Fruit fly (Drosophila melanogaster): ENCODE results near the gene thw.

Gene thw

dm6 chr3R:7249460-7249859 lies 25.2 kb downstream of the thw start, which contains the start of the genes CG1227 and Dtwd2 (continued):
- TF ChIP-seq pros (GFP tag; optimal IDR thresholded peaks at IDR 0.05) (peak; percentile 81), CG7745 (tag; optimal IDR thresholded peaks at IDR 0.05) (no peak), nom (GFP tag; optimal IDR thresholded peaks at IDR 0.05) (no peak), tna (GFP tag; IDR thresholded peaks at IDR 0.05; ENCODE audit: partially characterized antibody) (no peak), eve (GFP tag; optimal IDR thresholded peaks at IDR 0.05) (no peak), btn (GFP tag; optimal IDR thresholded peaks at IDR 0.05) (no peak), Dip2 (GFP tag; IDR thresholded peaks at IDR 0.05) (no peak), Dll (GFP tag; IDR thresholded peaks at IDR 0.05; ENCODE audit: partially characterized antibody) (peak; percentile 36; the same call in 1 of the 4 replicates), odd (GFP tag; optimal IDR thresholded peaks at IDR 0.05) (peak; percentile 92), CG9215 (GFP tag; IDR thresholded peaks at IDR 0.05) (peak; percentile 65), C15 (GFP tag; IDR thresholded peaks at IDR 0.05) (peak; percentile 83; the same call in 1 of the 3 replicates), CG12942 (GFP tag; optimal IDR thresholded peaks at IDR 0.05) (peak; percentile 63), CG11398 (GFP tag; optimal IDR thresholded peaks at IDR 0.05) (peak; percentile 10), pfk (GFP tag; optimal IDR thresholded peaks at IDR 0.05) (no peak), Jarid2 (GFP tag; optimal IDR thresholded peaks at IDR 0.05) (peak; percentile 41), sc (optimal IDR thresholded peaks at IDR 0.05) (no peak), sc (GFP tag; optimal IDR thresholded peaks at IDR 0.05) (peak; percentile 57), Optix (GFP tag; IDR thresholded peaks at IDR 0.05) (no peak), CG4854 (GFP tag; optimal IDR thresholded peaks at IDR 0.05) (no peak), CG11093 (GFP tag; IDR thresholded peaks at IDR 0.05) (no peak), Bgb (GFP tag; IDR thresholded peaks at IDR 0.05; ENCODE audit: partially characterized antibody) (no peak), CG17568 (GFP tag; optimal IDR thresholded peaks at IDR 0.05) (no peak), CG12299 (tag; optimal IDR thresholded peaks at IDR 0.05) (peak; percentile 97), Meics (GFP tag; optimal IDR thresholded peaks at IDR 0.05) (peak; percentile 94), org-1 (GFP tag; optimal IDR thresholded peaks at IDR 0.05) (peak; percentile 72), CG10979 (tag; optimal IDR thresholded peaks at IDR 0.05) (peak; percentile 90), Hey (tag; optimal IDR thresholded peaks at IDR 0.05) (peak; percentile 56), HLHmδ (GFP tag; optimal IDR thresholded peaks at IDR 0.05) (no peak), dm (GFP tag; optimal IDR thresholded peaks at IDR 0.05) (peak; percentile 84), CG30403 (GFP tag; optimal IDR thresholded peaks at IDR 0.05) (peak; percentile 92), bsh (GFP tag; optimal IDR thresholded peaks at IDR 0.05) (peak in 1 of 2 experiments; percentile 95), Sin3A (optimal IDR thresholded peaks at IDR 0.05) (no peak), Max (GFP tag; optimal IDR thresholded peaks at IDR 0.05) (peak; percentile 88), CG12155 (GFP tag; optimal IDR thresholded peaks at IDR 0.05) (no peak), dysf (GFP tag; IDR thresholded peaks at IDR 0.05) (peak; percentile 93), CG14667 (GFP tag; IDR thresholded peaks at IDR 0.05) (peak; percentile 79), CG15601 (tag; optimal IDR thresholded peaks at IDR 0.05) (peak; percentile 94), vnd (GFP tag; IDR thresholded peaks at IDR 0.05; ENCODE audit: partially characterized antibody) (no peak), HmgZ (tag; optimal IDR thresholded peaks at IDR 0.05) (peak; percentile 96), ara (GFP tag; IDR thresholded peaks at IDR 0.05) (peak; percentile 89), CG2712 (tag; optimal IDR thresholded peaks at IDR 0.05) (peak; percentile 95), CG12219 (GFP tag; optimal IDR thresholded peaks at IDR 0.05) (peak; percentile 87), esg (GFP tag; conservative IDR thresholded peaks at IDR 0.05) (peak; percentile 85), ken (GFP tag; IDR thresholded peaks at IDR 0.05) (peak; percentile 78; the same call in 1 of the 3 replicates), E2f2 (GFP tag; IDR thresholded peaks at IDR 0.05) (peak; percentile 75), CG7839 (tag; optimal IDR thresholded peaks at IDR 0.05) (peak; percentile 95), trh (GFP tag; optimal IDR thresholded peaks at IDR 0.05) (peak; percentile 47), gce (GFP tag; IDR thresholded peaks at IDR 0.05) (peak; percentile 86), salm (tag; optimal IDR thresholded peaks at IDR 0.05) (no peak), Dfd (GFP tag; optimal IDR thresholded peaks at IDR 0.05) (no peak), az2 (GFP tag; optimal IDR thresholded peaks at IDR 0.05) (peak; percentile 79)
